Worm (Caenorhabditis elegans): ENCODE results near the gene R160.5.

ce11 chrX:4362522-4362921 is 8.1 kb downstream of the R160.5 start, which contains the start of gene F14H12.7:
- TF ChIP-seq tab-1 (GFP tag; IDR thresholded peaks at IDR 0.05) (no peak), ztf-29 (GFP tag; IDR thresholded peaks at IDR 0.05) (no peak), ref-1 (GFP tag; conservative IDR thresholded peaks at IDR 0.05) (no peak), klf-2 (GFP tag; conservative IDR thresholded peaks at IDR 0.05) (no peak), cog-1 (tag; optimal IDR thresholded peaks at IDR 0.05) (no peak), med-1 (GFP tag; optimal IDR thresholded peaks at IDR 0.05; ENCODE audit: insufficient read depth) (no peak)

All from whole organism, midembryonic.